Fruit fly (Drosophila melanogaster) whole organism: ENCODE measurements around the gene dah.

ENCODE experiments used
- CG8478 ChIP-seq: fragments of >200 bp; optimal IDR thresholded peaks from 2 replicates; lab custom pipeline; 2018; ENCODE audit warnings: inconsistent platforms
- Dll ChIP-seq: fragments of >200 bp; optimal IDR thresholded peaks from 2 replicates; lab custom pipeline; 2017
- pan ChIP-seq: fragments of >200 bp; optimal IDR thresholded peaks from 2 replicates; lab custom pipeline; 2017
- psq ChIP-seq: fragments of >200 bp; optimal IDR thresholded peaks from 2 replicates; lab custom pipeline; 2017

- no peak for TF ChIP-seq Dll
- TF ChIP-seq CG8478 (lab: Kevin White, UChicago) = no peak
- TF ChIP-seq psq (lab: Kevin White, UChicago) = no peak
- no peak for TF ChIP-seq pan
Measured at dm6 chrX:15301175-15301574, 27.0 kb upstream of the dah start.
